Fruit fly (Drosophila melanogaster) whole organism, prepupa: ENCODE results near the gene Spn38F.

Experiments used
- CG4318 ChIP-seq: fragments of 200-800 bp; sonication (Bioruptor generic); optimal IDR thresholded peaks from 3 replicates; lab custom pipeline; 2017; ENCODE audit warnings: missing biosample characterization, mild to moderate bottlenecking, missing genetic modification characterization
- CG8119 ChIP-seq: fragments of 200-800 bp; sonication (Bioruptor generic); IDR thresholded peaks from 3 replicates; pipeline ENCODE4 v1.3.6; 2022; ENCODE audit warnings: missing biosample characterization, missing genetic modification characterization
- Hr39 ChIP-seq: fragments of 200-800 bp; sonication (Bioruptor generic); optimal IDR thresholded peaks from 2 replicates; lab custom pipeline; 2016; ENCODE audit warnings: missing biosample characterization, missing genetic modification characterization
- Sox14 ChIP-seq: fragments of 200-800 bp; sonication (Bioruptor generic); optimal IDR thresholded peaks from 3 replicates; lab custom pipeline; 2016; ENCODE audit warnings: missing biosample characterization, missing genetic modification characterization
- dac ChIP-seq: fragments of 200-800 bp; sonication (Bioruptor generic); optimal IDR thresholded peaks from 2 replicates; lab custom pipeline; 2017; ENCODE audit warnings: missing biosample characterization, mild to moderate bottlenecking, missing genetic modification characterization
- lz ChIP-seq: fragments of 200-800 bp; sonication (Bioruptor generic); optimal IDR thresholded peaks from 3 replicates; lab custom pipeline; 2016; ENCODE audit warnings: missing biosample characterization, missing genetic modification characterization
- topi ChIP-seq: fragments of 200-800 bp; sonication (Bioruptor generic); optimal IDR thresholded peaks from 3 replicates; lab custom pipeline; 2016; ENCODE audit warnings: missing biosample characterization, missing genetic modification characterization

dm6 chr2L:20858371-20859340 is 20.9 kb upstream of the Spn38F start, which contains the start of gene bero:
- TF ChIP-seq topi (GFP tag; lab: Kevin White, UChicago) (no peak), Sox14 (GFP tag; lab: Kevin White, UChicago) (no peak), CG8119 (GFP tag; lab: Robert Waterston, UW) (no peak), Hr39 (no peak), CG4318 (GFP tag; lab: Kevin White, UChicago) (no peak), dac (GFP tag; lab: Kevin White, UChicago) (no peak), lz (GFP tag; lab: Kevin White, UChicago) (no peak)
